Worm (Caenorhabditis elegans): Measurements from ENCODE around the gene sru-13.

- TF ChIP-seq pes-1 (GFP tag; IDR thresholded peaks at IDR 0.05), result no peak
- TF ChIP-seq ama-1 (optimal IDR thresholded peaks at IDR 0.05), result no peak
- no peak for TF ChIP-seq flt-1 (GFP tag; IDR thresholded peaks at IDR 0.05)
- TF ChIP-seq F13C5.2 (tag; optimal IDR thresholded peaks at IDR 0.05), result no peak
- no peak for TF ChIP-seq sea-1 (GFP tag; conservative IDR thresholded peaks at IDR 0.05)
- no peak for TF ChIP-seq B0310.2 (tag; optimal IDR thresholded peaks at IDR 0.05)
- TF ChIP-seq ets-7 (tag; optimal IDR thresholded peaks at IDR 0.05), result no peak
Measured at ce11 chrIV:12527217-12527616, 4.8 kb upstream of the sru-13 start, which contains the start of gene F53B2.8.
